Fruit fly (Drosophila melanogaster): Measurements from ENCODE around the gene CG4390.
A peak's percentile ranks its signal among the peaks of the same experiment; 100 is the strongest.

Gene CG4390

DNA sequence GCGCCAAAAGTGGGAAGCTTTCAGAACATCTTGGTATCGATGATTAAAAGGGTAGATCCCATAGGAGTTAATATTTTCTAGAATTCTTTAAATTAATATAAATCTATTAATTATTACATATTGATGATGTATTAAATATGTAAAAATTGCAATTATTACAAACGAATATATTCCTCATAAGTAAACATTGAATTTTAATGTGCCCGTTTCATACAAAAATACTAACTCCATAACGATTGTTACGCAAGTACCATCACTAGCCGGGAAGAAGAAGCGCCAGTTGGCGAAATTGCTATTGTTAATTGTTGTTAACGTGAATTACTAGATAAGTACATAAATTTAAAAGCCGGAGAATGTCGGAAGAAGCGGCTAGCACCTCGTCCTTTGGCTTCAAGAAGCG lies 2.0 kb downstream of the CG4390 start, which contains the start of gene mdlc (continued):
- TF ChIP-seq prd (optimal IDR thresholded peaks at IDR 0.05) (no peak), prd (GFP tag; IDR thresholded peaks at IDR 0.05) (peak; percentile 33; the same call in 1 of the 3 replicates), Dp (GFP tag; optimal IDR thresholded peaks at IDR 0.05) (peak; percentile 57), CG17912 (GFP tag; optimal IDR thresholded peaks at IDR 0.05) (no peak), CG13287 (GFP tag; IDR thresholded peaks at IDR 0.05; ENCODE audit: partially characterized antibody) (peak; percentile 73), Adf1 (GFP tag; IDR thresholded peaks at IDR 0.05) (no peak), CG14441 (GFP tag; IDR thresholded peaks at IDR 0.05) (no peak), pb (GFP tag; optimal IDR thresholded peaks at IDR 0.05) (no peak), Dref (GFP tag; IDR thresholded peaks at IDR 0.05) (peak; percentile 42), CG3163 (GFP tag; optimal IDR thresholded peaks at IDR 0.05) (no peak), schlank (tag; optimal IDR thresholded peaks at IDR 0.05) (no peak), CG9797 (GFP tag; optimal IDR thresholded peaks at IDR 0.05) (peak; percentile 61), CG10267 (tag; optimal IDR thresholded peaks at IDR 0.05) (peak; percentile 15), Xbp1 (GFP tag; optimal IDR thresholded peaks at IDR 0.05) (peak; percentile 17), CG34422 (GFP tag; IDR thresholded peaks at IDR 0.05) (peak; percentile 78; the same call in 1 of the 3 replicates), sens (GFP tag) (peak; percentile 26), Vsx1 (GFP tag; optimal IDR thresholded peaks at IDR 0.05) (no peak), Sry-δ (GFP tag; optimal IDR thresholded peaks at IDR 0.05) (peak; percentile 77), slbo (GFP tag; IDR thresholded peaks at IDR 0.05) (peak; percentile 54), CG7745 (tag; optimal IDR thresholded peaks at IDR 0.05) (no peak), CG3726 (GFP tag; IDR thresholded peaks at IDR 0.05) (no peak), yki (optimal IDR thresholded peaks at IDR 0.05) (no peak), abd-A (tag; optimal IDR thresholded peaks at IDR 0.05) (peak; percentile 46), Hr3 (GFP tag; optimal IDR thresholded peaks at IDR 0.05) (peak; percentile 40), Dll (GFP tag; IDR thresholded peaks at IDR 0.05; ENCODE audit: partially characterized antibody) (peak; percentile 75), CG15011 (GFP tag; optimal IDR thresholded peaks at IDR 0.05) (no peak), CG14710 (tag; optimal IDR thresholded peaks at IDR 0.05) (peak; percentile 40), ind (GFP tag; optimal IDR thresholded peaks at IDR 0.05) (peak; percentile 19), Scr (GFP tag; IDR thresholded peaks at IDR 0.05; ENCODE audit: partially characterized antibody) (peak; percentile 71), phol (tag; optimal IDR thresholded peaks at IDR 0.05) (peak; percentile 51), Hr78 (GFP tag; optimal IDR thresholded peaks at IDR 0.05) (no peak), CG18476 (GFP tag; optimal IDR thresholded peaks at IDR 0.05) (no peak), CG4424 (GFP tag; optimal IDR thresholded peaks at IDR 0.05) (peak; percentile 25), Sox100B (GFP tag; optimal IDR thresholded peaks at IDR 0.05) (peak; percentile 11), pzg (GFP tag; optimal IDR thresholded peaks at IDR 0.05) (peak; percentile 38), Hr51 (GFP tag; optimal IDR thresholded peaks at IDR 0.05) (peak in 1 of 2 experiments; percentile 16), CoRest (tag; optimal IDR thresholded peaks at IDR 0.05) (peak; percentile 59)

DNA sequence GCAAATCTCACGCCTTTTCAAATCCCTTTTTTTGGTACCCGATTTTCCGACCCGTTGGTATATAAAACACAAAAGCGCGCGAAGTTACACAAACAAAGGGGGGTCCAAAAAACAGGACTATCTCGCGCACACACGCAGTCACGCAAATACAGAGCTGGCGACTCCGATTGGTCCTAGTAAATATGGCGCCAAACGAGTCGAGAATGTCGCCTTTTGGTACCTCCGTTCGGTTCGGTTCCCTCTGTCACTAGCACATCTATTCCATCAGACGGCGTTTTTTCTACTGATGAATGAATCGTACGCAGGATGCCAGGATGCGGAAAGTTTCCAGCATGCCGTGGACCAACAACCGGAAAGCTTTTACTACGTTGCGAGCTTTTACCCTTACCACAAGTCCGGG lies 3.7 kb downstream of the CG4390 start, which contains the start of gene CG17193:
CG17193 (minus strand) TSS at position 289 of the 400 bp plus-strand sequence.
- TF ChIP-seq abd-A (tag; optimal IDR thresholded peaks at IDR 0.05) (peak; percentile 55), CG13894 (tag; optimal IDR thresholded peaks at IDR 0.05) (peak; percentile 75), run (tag; optimal IDR thresholded peaks at IDR 0.05) (no peak), row (GFP tag; IDR thresholded peaks at IDR 0.05) (0 out of 3 replicates have a peak, but pooled peaks have one; percentile 22), Ets65A (GFP tag) (peak; percentile 7), scrt (GFP tag; optimal IDR thresholded peaks at IDR 0.05) (peak; percentile 31), CG14965 (GFP tag; optimal IDR thresholded peaks at IDR 0.05; ENCODE audit: borderline replicate concordance) (no peak), peb (GFP tag; IDR thresholded peaks at IDR 0.05) (no peak), Nf-YC (tag; optimal IDR thresholded peaks at IDR 0.05) (peak; percentile 80), CG9609 (GFP tag; optimal IDR thresholded peaks at IDR 0.05) (no peak), Med (GFP tag) (peak; percentile 67), Deaf1 (tag; optimal IDR thresholded peaks at IDR 0.05) (peak; percentile 50)
